Fruit fly (Drosophila melanogaster): Measurements from ENCODE around the gene Edem2.

- no peak for TF ChIP-seq Sin3A (optimal IDR thresholded peaks at IDR 0.05)
- no peak for TF ChIP-seq h (optimal IDR thresholded peaks at IDR 0.05)
- TF ChIP-seq psq (optimal IDR thresholded peaks at IDR 0.05): no peak
Measured at dm6 chr2L:13222225-13222648, 30.2 kb downstream of the Edem2 start, which contains the start of the genes Ski6 and CG16812.
